Worm (Caenorhabditis elegans) whole organism, early embryonic: ENCODE results near the gene srh-138.

Experiments
- F13C5.2 ChIP-seq: sonication (generic microtip); optimal IDR thresholded peaks from 2 replicates; lab custom pipeline; 2017; ENCODE audit warnings: mild to moderate bottlenecking, missing genetic modification characterization, inconsistent platforms, missing compliant biosample characterization
- aly-1 ChIP-seq: sonication (generic microtip); optimal IDR thresholded peaks from 2 replicates; lab custom pipeline; 2016; ENCODE audit warnings: missing genetic modification characterization, missing compliant biosample characterization
- ceh-13 ChIP-seq: fragments of 200-800 bp; sonication (Bioruptor generic); optimal IDR thresholded peaks from 2 replicates; lab custom pipeline; 2018; ENCODE audit warnings: mild to moderate bottlenecking, missing genetic modification characterization, missing compliant biosample characterization
- ceh-36 ChIP-seq: sonication (generic microtip); optimal IDR thresholded peaks from 2 replicates; lab custom pipeline; 2016; ENCODE audit warnings: missing genetic modification characterization, inconsistent platforms, missing compliant biosample characterization
- hmbx-1 ChIP-seq: sonication (generic microtip); optimal IDR thresholded peaks from 2 replicates; lab custom pipeline; 2016; ENCODE audit warnings: mild to moderate bottlenecking, missing genetic modification characterization, missing compliant biosample characterization
- sea-1 ChIP-seq: fragments of 200-800 bp; sonication (Bioruptor generic); conservative IDR thresholded peaks from 2 replicates; pipeline ENCODE4 v1.3.6; 2022; ENCODE audit warnings: missing genetic modification characterization, missing compliant biosample characterization
- tbx-37 ChIP-seq: fragments of 200-800 bp; sonication (Bioruptor generic); conservative IDR thresholded peaks from 2 replicates; pipeline ENCODE4 v1.3.6; 2022; ENCODE audit warnings: missing genetic modification reagents, missing genetic modification characterization, missing compliant biosample characterization

srh-138 gene

ce11 chrV:16420696-16421095 lies 50.1 kb downstream of the srh-138 start, which contains the start of gene srw-48:
Gene srw-48 (plus strand): TSS chrV:16420996.
- no peak for TF ChIP-seq F13C5.2
- TF ChIP-seq sea-1: no peak
- no peak for TF ChIP-seq aly-1 (tag; lab: Kevin White, UChicago)
- TF ChIP-seq ceh-13 (GFP tag; lab: Kevin White, UChicago): no peak

DNA sequence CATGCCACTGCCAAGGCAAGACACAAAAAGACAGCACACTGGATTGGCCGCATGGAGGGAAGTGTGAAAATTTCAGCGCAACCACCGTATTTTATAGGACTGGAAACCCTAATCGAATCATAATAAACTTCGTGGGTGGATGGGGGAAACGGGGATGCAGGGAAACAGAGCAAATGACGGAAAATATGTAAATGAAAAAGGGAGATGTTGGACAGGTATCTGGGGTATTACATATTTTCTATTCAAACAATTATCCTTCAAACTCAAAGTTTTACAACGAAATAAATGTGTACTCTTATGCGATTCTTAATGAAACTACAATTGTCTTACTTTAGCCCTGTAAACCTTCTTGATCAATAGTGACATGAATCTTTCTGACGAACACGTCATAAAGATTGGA lies 51.0 kb downstream of the srh-138 start, which contains the start of gene F26D2.16:
Gene F26D2.16 (minus strand): TSS at position 101 of the 400 bp plus-strand sequence.
- TF ChIP-seq hmbx-1 (no peak), aly-1 (tag; lab: Kevin White, UChicago) (no peak), sea-1 (no peak), ceh-36 (tag; lab: Kevin White, UChicago) (no peak), tbx-37 (GFP tag; lab: Robert Waterston, UW) (no peak)
